Worm (Caenorhabditis elegans): ENCODE measurements around the gene arrd-2.
"Not testable (repeated sequence)": the region's sequence is repeated elsewhere in the genome, so short reads cannot be mapped to it uniquely, and the experiment has no call there.

Gene arrd-2

DNA sequence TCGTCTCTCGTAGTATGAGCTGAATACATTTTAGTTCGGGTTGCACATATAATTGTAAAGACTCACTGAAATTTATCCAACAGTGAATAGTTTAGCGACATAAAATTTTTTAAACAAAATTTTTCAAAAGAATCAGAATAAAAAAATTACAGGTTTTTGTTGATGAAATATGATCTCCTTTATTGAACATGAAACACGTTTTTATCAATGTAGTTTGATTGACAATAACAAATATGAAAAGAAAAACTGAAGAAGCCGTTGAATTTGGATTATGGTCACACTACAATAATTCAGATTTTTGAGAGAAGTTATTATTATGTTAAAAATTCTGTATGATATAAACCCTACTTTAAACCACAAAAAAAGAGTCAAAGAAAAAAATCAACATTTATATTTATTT, 32.5 kb downstream of the arrd-2 start, which contains the start of gene chil-17:
chil-17 (minus strand) TSS at position 101 of the 400 bp plus-strand sequence.
- no peak for TF ChIP-seq nfya-1 (tag; optimal IDR thresholded peaks at IDR 0.05; ENCODE audit: borderline replicate concordance, insufficient read depth)
- no peak for TF ChIP-seq Y79H2A.3 (GFP tag; conservative IDR thresholded peaks at IDR 0.05)
- TF ChIP-seq ceh-40 (GFP tag; IDR thresholded peaks at IDR 0.05): no peak

DNA sequence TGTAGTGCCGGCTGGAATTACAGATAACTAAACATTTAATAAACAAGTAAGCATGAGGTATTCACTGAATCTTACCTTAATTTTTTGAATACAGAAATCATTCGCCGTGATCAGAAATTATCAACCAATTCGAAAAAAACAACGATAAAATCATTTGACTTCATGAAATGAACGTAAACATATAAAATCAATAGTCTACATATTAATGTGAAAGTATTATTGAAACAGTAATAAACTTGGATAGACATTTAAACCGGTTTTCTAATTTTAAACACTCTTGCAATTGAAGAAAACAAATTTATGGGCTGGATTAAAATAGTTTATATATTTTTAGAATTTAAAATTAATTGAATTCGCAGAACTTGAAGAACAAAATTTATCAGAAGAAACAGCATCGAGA, 34.3 kb downstream of the arrd-2 start, which contains the start of gene chil-16:
chil-16 (minus strand) TSS at position 101 of the 400 bp plus-strand sequence.
- no peak for TF ChIP-seq hlh-12 (tag; optimal IDR thresholded peaks at IDR 0.05)
- TF ChIP-seq nhr-179 (tag; optimal IDR thresholded peaks at IDR 0.05): no peak
- no peak for TF ChIP-seq F57A8.1 (GFP tag; optimal IDR thresholded peaks at IDR 0.05)
- TF ChIP-seq D2030.7 (GFP tag; IDR thresholded peaks at IDR 0.05): no peak
- no peak for TF ChIP-seq somi-1 (GFP tag; optimal IDR thresholded peaks at IDR 0.05)
- TF ChIP-seq ekl-4 (GFP tag; IDR thresholded peaks at IDR 0.05): no peak
- no peak for TF ChIP-seq madf-8 (GFP tag; conservative IDR thresholded peaks at IDR 0.05)
- TF ChIP-seq xnd-1 (tag; optimal IDR thresholded peaks at IDR 0.05): no peak
- no peak for TF ChIP-seq efl-1 (GFP tag; optimal IDR thresholded peaks at IDR 0.05)
- TF ChIP-seq Y67H2A.10 (GFP tag; conservative IDR thresholded peaks at IDR 0.05): no peak
- no peak for TF ChIP-seq ztf-25 (GFP tag; IDR thresholded peaks at IDR 0.05)
- TF ChIP-seq aptf-2 (GFP tag; conservative IDR thresholded peaks at IDR 0.05): no peak
- no peak for TF ChIP-seq egrh-3 (GFP tag; IDR thresholded peaks at IDR 0.05)
- TF ChIP-seq aptf-3 (GFP tag; IDR thresholded peaks at IDR 0.05): no peak
- no peak for TF ChIP-seq ceh-100 (GFP tag; IDR thresholded peaks at IDR 0.05)

DNA sequence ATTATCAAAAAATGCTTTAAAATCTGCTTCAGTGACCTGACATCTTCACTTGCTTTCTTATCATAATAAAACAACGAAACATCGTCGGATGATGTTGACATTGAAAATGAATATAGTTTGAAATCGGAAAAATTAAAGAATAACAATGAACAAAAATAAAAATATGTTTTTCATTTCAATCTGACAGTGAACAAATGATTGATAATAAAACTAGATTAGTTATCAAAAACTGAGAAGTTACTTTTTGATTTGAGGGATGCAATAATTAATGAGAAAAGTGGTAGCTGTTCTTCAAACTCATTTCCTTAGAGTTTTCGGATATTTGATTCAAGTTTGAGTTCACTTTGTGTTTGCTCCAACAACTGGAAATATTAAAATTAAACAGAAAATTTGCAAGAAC, 36.0 kb downstream of the arrd-2 start, which contains the start of gene chil-15:
chil-15 (minus strand) TSS at position 101 of the 400 bp plus-strand sequence.
- TF ChIP-seq unc-130 (GFP tag; optimal IDR thresholded peaks at IDR 0.05): no peak
- TF ChIP-seq nhr-80 (tag; optimal IDR thresholded peaks at IDR 0.05): no peak

DNA sequence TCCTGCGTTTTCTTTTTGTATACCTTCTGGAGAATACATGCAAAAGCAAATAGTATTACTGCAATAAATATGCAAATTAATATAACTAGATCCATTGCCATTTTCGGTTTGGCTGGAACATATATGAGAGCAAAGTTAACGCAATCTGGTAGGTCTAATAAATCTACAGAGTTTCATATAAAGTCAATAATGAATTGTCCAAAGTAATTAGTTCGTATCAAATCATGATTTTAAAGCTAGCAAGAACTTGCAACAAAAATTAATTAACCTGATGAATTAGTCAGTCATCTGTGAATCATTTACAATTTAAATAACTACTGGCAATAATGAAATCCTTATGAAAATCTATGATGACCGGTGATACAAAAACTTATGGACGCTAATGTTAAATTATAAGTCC, 37.8 kb downstream of the arrd-2 start, which contains the start of gene R09D1.13:
R09D1.13 (minus strand) TSS at position 101 of the 400 bp plus-strand sequence.
- no peak for TF ChIP-seq him-1 (tag; optimal IDR thresholded peaks at IDR 0.05)
- TF ChIP-seq B0019.2 (GFP tag; conservative IDR thresholded peaks at IDR 0.05): no peak

DNA sequence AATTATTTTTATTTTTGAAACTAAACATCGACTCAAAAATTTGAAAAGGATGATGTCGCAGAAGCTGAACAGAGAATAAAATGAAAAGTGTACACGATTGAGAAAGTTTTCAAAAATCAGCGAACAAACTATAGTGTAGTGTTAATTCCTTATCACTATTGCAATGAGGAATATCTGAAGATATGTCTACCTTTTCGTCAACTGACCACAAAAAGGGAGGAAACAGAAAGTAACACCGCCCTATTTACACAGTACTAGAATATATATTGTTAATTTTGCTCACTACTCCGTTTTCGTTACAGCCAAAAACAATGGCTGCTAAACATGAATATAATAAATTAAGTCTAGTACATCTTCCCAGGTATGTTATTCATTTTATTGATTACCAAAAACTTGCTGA, 40.4 kb downstream of the arrd-2 start, which contains the start of gene chil-18:
chil-18 (plus strand) TSS at position 301 of the 400 bp plus-strand sequence.
- TF ChIP-seq F39B2.1 (GFP tag; IDR thresholded peaks at IDR 0.05) (no peak), ccch-3 (GFP tag; optimal IDR thresholded peaks at IDR 0.05) (no peak), aptf-3 (GFP tag; IDR thresholded peaks at IDR 0.05) (no peak), madf-10 (tag; optimal IDR thresholded peaks at IDR 0.05) (no peak), lin-40 (tag; optimal IDR thresholded peaks at IDR 0.05) (no peak), ets-4 (GFP tag; optimal IDR thresholded peaks at IDR 0.05) (no peak), D2030.7 (GFP tag; IDR thresholded peaks at IDR 0.05) (no peak), K11D2.4 (GFP tag; IDR thresholded peaks at IDR 0.05) (no peak), nhr-90 (tag; optimal IDR thresholded peaks at IDR 0.05) (no peak), F10E7.11 (tag; optimal IDR thresholded peaks at IDR 0.05) (no peak)

DNA sequence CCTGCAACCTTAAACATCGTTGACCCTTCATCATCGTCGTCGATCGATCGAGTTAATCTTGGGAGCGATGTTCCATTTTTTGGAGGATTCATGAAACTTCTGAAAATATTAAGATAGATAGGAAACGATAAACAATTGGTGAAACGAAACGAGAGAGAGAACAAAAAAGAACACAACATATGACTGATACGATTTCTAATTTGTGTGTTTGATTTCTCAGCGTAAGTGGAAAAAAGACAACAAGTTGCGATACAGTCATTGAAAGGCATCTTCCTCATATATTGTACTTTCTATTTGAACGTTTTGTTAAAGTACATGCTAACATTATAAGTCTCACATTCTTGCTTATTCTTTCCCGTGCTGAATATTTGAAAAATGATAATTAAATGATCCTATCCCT, 44.6 kb downstream of the arrd-2 start, which contains the start of gene R09D1.12:
R09D1.12 (minus strand) TSS at position 101 of the 400 bp plus-strand sequence.
- TF ChIP-seq efl-1 (GFP tag; optimal IDR thresholded peaks at IDR 0.05); nfya-2 (GFP tag; IDR thresholded peaks at IDR 0.05); nhr-120 (GFP tag; IDR thresholded peaks at IDR 0.05): not testable (repeated sequence)

Data from whole organism, young adult.